Worm (Caenorhabditis elegans) whole organism, L1 larva: Measurements from ENCODE around the gene R13A5.15.
A peak's percentile ranks its signal among the peaks of the same experiment; 100 is the strongest.

Experiments
- C04F5.9 ChIP-seq: sonication (generic microtip); optimal IDR thresholded peaks from 2 replicates; lab custom pipeline; 2016; ENCODE audit warnings: missing genetic modification characterization, missing compliant biosample characterization
- C16A3.4 ChIP-seq: fragments of 150-350 bp; optimal IDR thresholded peaks from 2 replicates; lab custom pipeline; 2014; ENCODE audit warnings: missing biosample characterization, missing genetic modification characterization
- C34B4.2 ChIP-seq: sonication (generic microtip); optimal IDR thresholded peaks from 2 replicates; lab custom pipeline; 2017; ENCODE audit warnings: mild to moderate bottlenecking, missing genetic modification characterization, missing compliant biosample characterization
- alr-1 ChIP-seq: fragments of 200-800 bp; sonication (Bioruptor generic); optimal IDR thresholded peaks from 2 replicates; lab custom pipeline; 2018; ENCODE audit warnings: borderline replicate concordance, mild to moderate bottlenecking, missing genetic modification characterization, missing compliant biosample characterization
- ceh-8 ChIP-seq: fragments of 200-800 bp; sonication (Bioruptor generic); optimal IDR thresholded peaks from 2 replicates; lab custom pipeline; 2018; ENCODE audit warnings: mild to moderate bottlenecking, missing genetic modification characterization, moderate library complexity, missing compliant biosample characterization
- ceh-88 ChIP-seq: fragments of 200-800 bp; sonication (Bioruptor generic); IDR thresholded peaks from 2 replicates; pipeline ENCODE4 v1.3.6; 2022; ENCODE audit warnings: missing genetic modification characterization, missing compliant biosample characterization
- dpl-1 ChIP-seq, 3 experiments: fragments of 150-350 bp in 2 of 3; sonication (generic microtip) in 1 of 3; optimal IDR thresholded peaks; 2 replicates each; lab custom pipeline; 2014 to 2017; ENCODE audit warnings: missing biosample characterization in 3 of 3, missing genetic modification characterization in 3 of 3, missing genetic modification reagents in 3 of 3
- dsc-1 ChIP-seq: sonication (generic microtip); optimal IDR thresholded peaks from 2 replicates; lab custom pipeline; 2016; ENCODE audit warnings: mild to moderate bottlenecking, missing genetic modification characterization, missing compliant biosample characterization
- efl-1 ChIP-seq, 4 experiments: fragments of 150-350 bp; optimal IDR thresholded peaks in 3 of 4; peaks in 1 of 4; 1 replicate in 1 of 4; 2 replicates in 3 of 4; lab custom pipeline; 2014; ENCODE audit warnings: missing biosample characterization in 2 of 4, missing genetic modification characterization in 2 of 4, missing genetic modification reagents in 2 of 4
- egl-27 ChIP-seq, 2 experiments: fragments of 150-350 bp in 1 of 2; sonication (generic microtip); optimal IDR thresholded peaks; 3 replicates each; lab custom pipeline; 2017 to 2018; ENCODE audit warnings: missing biosample characterization in 2 of 2, missing genetic modification characterization in 2 of 2, missing genetic modification reagents in 2 of 2
- ets-5 ChIP-seq: fragments of 200-800 bp; sonication (Bioruptor generic); IDR thresholded peaks from 2 replicates; pipeline ENCODE4 v1.3.6; 2022; ENCODE audit warnings: missing genetic modification characterization, missing compliant biosample characterization
- fkh-4 ChIP-seq: sonication (generic microtip); optimal IDR thresholded peaks from 2 replicates; lab custom pipeline; 2016; ENCODE audit warnings: missing compliant biosample characterization, missing genetic modification characterization, borderline replicate concordance
- fkh-8 ChIP-seq: sonication (generic microtip); optimal IDR thresholded peaks from 2 replicates; lab custom pipeline; 2016; ENCODE audit warnings: mild to moderate bottlenecking, missing genetic modification characterization, missing compliant biosample characterization
- grh-1 ChIP-seq: fragments of 200-800 bp; sonication (Bioruptor generic); IDR thresholded peaks from 2 replicates; pipeline ENCODE4 v1.3.6; 2022; ENCODE audit warnings: missing genetic modification reagents, missing genetic modification characterization, missing compliant biosample characterization
- hlh-17 ChIP-seq: fragments of 200-800 bp; sonication (Bioruptor generic); optimal IDR thresholded peaks from 2 replicates; lab custom pipeline; 2018; ENCODE audit warnings: missing genetic modification characterization, mild to moderate bottlenecking, missing compliant biosample characterization, moderate library complexity, borderline replicate concordance
- hlh-4 ChIP-seq: sonication (generic microtip); optimal IDR thresholded peaks from 2 replicates; lab custom pipeline; 2016; ENCODE audit warnings: mild to moderate bottlenecking, missing genetic modification characterization, missing compliant biosample characterization
- hpl-2 ChIP-seq: fragments of 150-350 bp; optimal IDR thresholded peaks from 2 replicates; lab custom pipeline; 2014; ENCODE audit warnings: missing biosample characterization, missing genetic modification reagents, missing genetic modification characterization
- irx-1 ChIP-seq: sonication (generic microtip); optimal IDR thresholded peaks from 2 replicates; lab custom pipeline; 2016; ENCODE audit warnings: missing genetic modification characterization, missing compliant biosample characterization
- jun-1 ChIP-seq: fragments of 150-350 bp; optimal IDR thresholded peaks from 2 replicates; lab custom pipeline; 2014; ENCODE audit warnings: missing biosample characterization, missing genetic modification reagents, missing genetic modification characterization
- lin-14 ChIP-seq: fragments of 200-800 bp; sonication (Bioruptor generic); optimal IDR thresholded peaks from 2 replicates; lab custom pipeline; 2018; ENCODE audit warnings: mild to moderate bottlenecking, missing genetic modification characterization, moderate library complexity, missing compliant biosample characterization
- lin-39 ChIP-seq: fragments of 150-350 bp; optimal IDR thresholded peaks from 2 replicates; lab custom pipeline; 2014; ENCODE audit warnings: missing biosample characterization, missing genetic modification reagents, missing genetic modification characterization
- lir-3 ChIP-seq: sonication (generic microtip); optimal IDR thresholded peaks from 2 replicates; lab custom pipeline; 2016; ENCODE audit warnings: mild to moderate bottlenecking, missing genetic modification characterization, moderate library complexity, missing compliant biosample characterization; ENCODE audit not compliant: poor library complexity
- lsy-2 ChIP-seq, 2 experiments: fragments of 150-350 bp; optimal IDR thresholded peaks; 2 replicates each; lab custom pipeline; 2014; ENCODE audit warnings: missing biosample characterization in 2 of 2, missing genetic modification characterization in 2 of 2
- mef-2 ChIP-seq: fragments of 150-350 bp; optimal IDR thresholded peaks from 2 replicates; lab custom pipeline; 2014; ENCODE audit warnings: missing biosample characterization, missing genetic modification characterization
- mep-1 ChIP-seq: fragments of 150-350 bp; optimal IDR thresholded peaks from 2 replicates; lab custom pipeline; 2014; ENCODE audit warnings: missing biosample characterization, missing genetic modification characterization
- nhr-11 ChIP-seq: fragments of 150-350 bp; optimal IDR thresholded peaks from 2 replicates; lab custom pipeline; 2014; ENCODE audit warnings: missing biosample characterization, missing genetic modification characterization
- nhr-19 ChIP-seq: fragments of 200-800 bp; sonication (Bioruptor generic); conservative IDR thresholded peaks from 2 replicates; pipeline ENCODE4 v1.3.6; 2022; ENCODE audit warnings: missing genetic modification characterization, missing compliant biosample characterization
- nhr-20 ChIP-seq: sonication (generic microtip); optimal IDR thresholded peaks from 2 replicates; lab custom pipeline; 2016; ENCODE audit warnings: mild to moderate bottlenecking, missing genetic modification characterization, missing compliant biosample characterization
- nhr-237 ChIP-seq: fragments of 150-350 bp; optimal IDR thresholded peaks from 2 replicates; lab custom pipeline; 2014; ENCODE audit warnings: missing biosample characterization, missing genetic modification characterization
- nhr-47 ChIP-seq: sonication (generic microtip); optimal IDR thresholded peaks from 2 replicates; lab custom pipeline; 2016; ENCODE audit warnings: mild to moderate bottlenecking, missing genetic modification characterization, moderate library complexity, missing compliant biosample characterization
- nhr-71 ChIP-seq: sonication (generic microtip); optimal IDR thresholded peaks from 2 replicates; lab custom pipeline; 2016; ENCODE audit warnings: mild to moderate bottlenecking, missing genetic modification characterization, moderate library complexity, missing compliant biosample characterization
- nhr-76 ChIP-seq: sonication (generic microtip); optimal IDR thresholded peaks from 2 replicates; lab custom pipeline; 2017; ENCODE audit warnings: missing biosample characterization, missing genetic modification characterization
- nhr-77 ChIP-seq: fragments of 150-350 bp; optimal IDR thresholded peaks from 2 replicates; lab custom pipeline; 2014; ENCODE audit warnings: missing biosample characterization, missing genetic modification characterization
- nhr-84 ChIP-seq: sonication (generic microtip); optimal IDR thresholded peaks from 2 replicates; lab custom pipeline; 2017; ENCODE audit warnings: missing biosample characterization, missing genetic modification characterization
- nhr-85 ChIP-seq: sonication (generic microtip); peaks from one replicate; lab custom pipeline; 2016; ENCODE audit warnings: missing genetic modification characterization, inconsistent platforms, missing compliant biosample characterization
- nhr-90 ChIP-seq: sonication (generic microtip); optimal IDR thresholded peaks from 2 replicates; lab custom pipeline; 2016; ENCODE audit warnings: mild to moderate bottlenecking, missing genetic modification characterization, missing compliant biosample characterization; ENCODE audit not compliant: poor library complexity
- pax-3 ChIP-seq: fragments of 200-800 bp; sonication (Bioruptor generic); optimal IDR thresholded peaks from 2 replicates; lab custom pipeline; 2018; ENCODE audit warnings: mild to moderate bottlenecking, missing genetic modification characterization, moderate library complexity, missing compliant biosample characterization
- pqm-1 ChIP-seq: sonication (generic microtip); optimal IDR thresholded peaks from 3 replicates; lab custom pipeline; 2017; ENCODE audit warnings: missing biosample characterization, missing genetic modification characterization
- skn-1 ChIP-seq: fragments of 150-350 bp; optimal IDR thresholded peaks from 2 replicates; lab custom pipeline; 2014; ENCODE audit warnings: missing biosample characterization, missing genetic modification characterization
- tbx-2 ChIP-seq: sonication (generic microtip); optimal IDR thresholded peaks from 2 replicates; lab custom pipeline; 2016; ENCODE audit warnings: missing genetic modification characterization, missing compliant biosample characterization
- unc-130 ChIP-seq: fragments of 150-350 bp; optimal IDR thresholded peaks from 2 replicates; lab custom pipeline; 2017; ENCODE audit warnings: missing biosample characterization, missing genetic modification characterization, inconsistent platforms
- unc-30 ChIP-seq: sonication (generic microtip); optimal IDR thresholded peaks from 2 replicates; lab custom pipeline; 2017; ENCODE audit warnings: missing biosample characterization, missing genetic modification characterization
- unc-62 ChIP-seq: fragments of 150-350 bp; optimal IDR thresholded peaks from 2 replicates; lab custom pipeline; 2014; ENCODE audit warnings: missing biosample characterization, missing genetic modification reagents, missing genetic modification characterization
- unc-86 ChIP-seq: sonication (generic microtip); optimal IDR thresholded peaks from 2 replicates; lab custom pipeline; 2016; ENCODE audit warnings: missing genetic modification characterization, missing compliant biosample characterization
- vab-15 ChIP-seq: sonication (generic microtip); optimal IDR thresholded peaks from 2 replicates; lab custom pipeline; 2017; ENCODE audit warnings: missing genotype, mild to moderate bottlenecking, missing genetic modification characterization, missing compliant biosample characterization
- xbp-1 ChIP-seq: sonication (generic microtip); optimal IDR thresholded peaks from 2 replicates; lab custom pipeline; 2016; ENCODE audit warnings: missing genetic modification characterization, missing compliant biosample characterization
- zag-1 ChIP-seq: fragments of 150-350 bp; optimal IDR thresholded peaks from 2 replicates; lab custom pipeline; 2014; ENCODE audit warnings: missing biosample characterization, missing genetic modification characterization
- ztf-4 ChIP-seq: fragments of 150-350 bp; optimal IDR thresholded peaks from 2 replicates; lab custom pipeline; 2014; ENCODE audit warnings: missing biosample characterization, missing genetic modification characterization

R13A5.15 gene

DNA sequence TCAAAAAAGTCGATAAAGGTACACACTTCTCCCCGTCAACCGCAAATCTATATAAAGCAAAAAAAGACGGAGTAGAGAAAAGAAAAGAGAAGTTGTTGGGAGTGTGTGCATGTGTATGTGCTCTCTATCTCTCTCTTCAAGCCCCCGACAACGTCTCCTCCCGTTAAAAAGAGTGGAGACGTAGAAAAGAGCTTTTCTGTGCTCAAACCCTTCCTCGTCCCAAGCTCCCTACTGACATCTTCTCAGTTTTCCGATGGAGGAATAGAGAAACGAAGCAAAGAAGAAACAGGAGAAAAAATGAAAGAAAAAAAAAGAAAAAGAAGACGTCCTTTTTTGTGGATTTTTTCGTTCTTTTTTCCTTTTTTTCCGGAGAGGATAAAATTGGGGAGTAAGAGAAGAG lies 7.5 kb downstream of the R13A5.15 start (continued):
- TF ChIP-seq efl-1 (optimal IDR thresholded peaks at IDR 0.05; lab: Kevin White, UChicago) (peak; percentile 20 to 25), efl-1 (GFP tag; optimal IDR thresholded peaks at IDR 0.05 in 1 of 2; lab: Kevin White, UChicago) (peak in 1 of 2 experiments; percentile 21), unc-30 (no peak), hlh-4 (tag; lab: Kevin White, UChicago) (no peak), alr-1 (tag; lab: Kevin White, UChicago) (no peak), unc-130 (tag; lab: Kevin White, UChicago) (no peak), nhr-47 (tag; lab: Kevin White, UChicago) (peak; percentile 22), mep-1 (tag; lab: Kevin White, UChicago) (peak; percentile 13), tbx-2 (peak; percentile 28), egl-27 (tag; optimal IDR thresholded peaks at IDR 0.05; lab: Kevin White, UChicago) (no peak), ceh-88 (GFP tag; lab: Robert Waterston, UW) (no peak), ztf-4 (tag; lab: Kevin White, UChicago) (no peak), unc-86 (tag; lab: Kevin White, UChicago) (peak; percentile 42), pqm-1 (tag; lab: Kevin White, UChicago) (no peak)

DNA sequence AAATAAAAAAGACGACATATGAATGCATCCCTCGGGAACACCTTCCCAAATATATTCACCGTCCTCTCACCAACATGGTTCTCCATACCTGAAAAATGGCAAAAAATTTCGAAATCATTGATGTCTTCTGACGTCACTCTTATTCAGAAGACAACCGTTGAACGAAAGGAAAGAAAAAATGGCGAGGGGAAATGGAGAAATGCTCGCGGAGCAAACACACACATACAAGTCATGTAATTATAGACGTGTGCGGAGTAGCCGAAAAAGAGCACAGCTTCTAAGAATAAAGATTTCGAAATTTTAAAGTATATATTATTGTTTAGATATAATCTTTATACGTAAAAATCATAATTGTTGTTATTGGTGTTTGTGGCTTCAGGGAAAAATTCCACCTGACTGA lies 8.8 kb downstream of the R13A5.15 start, which contains the start of gene mfsd-6:
Gene mfsd-6 (minus strand): TSS at position 88 of the 400 bp plus-strand sequence.
- peak in 1 of 2 experiments; percentile 3 for TF ChIP-seq lsy-2 (tag; optimal IDR thresholded peaks at IDR 0.05; lab: Kevin White, UChicago)
- no peak for TF ChIP-seq tbx-2
- peak; percentile 48 for TF ChIP-seq nhr-71 (tag; lab: Kevin White, UChicago)
- TF ChIP-seq ztf-4 (tag; lab: Kevin White, UChicago) = peak; percentile 30
- no peak for TF ChIP-seq dsc-1
- TF ChIP-seq nhr-85 = no peak
- no peak for TF ChIP-seq nhr-11
- TF ChIP-seq dpl-1 (GFP tag; optimal IDR thresholded peaks at IDR 0.05; lab: Kevin White, UChicago) = no peak
- TF ChIP-seq C16A3.4 (tag; lab: Kevin White, UChicago) = no peak
- no peak for TF ChIP-seq C34B4.2 (tag; lab: Kevin White, UChicago)
- TF ChIP-seq unc-62 (GFP tag; lab: Kevin White, UChicago) = no peak
- TF ChIP-seq xbp-1 (tag; lab: Kevin White, UChicago) = no peak
- TF ChIP-seq nhr-90 (tag; lab: Kevin White, UChicago) = no peak
- no peak for TF ChIP-seq nhr-237 (tag; lab: Kevin White, UChicago)
- TF ChIP-seq lin-14 = peak; percentile 54
- TF ChIP-seq nhr-20 = no peak
- TF ChIP-seq skn-1 = peak; percentile 12
- TF ChIP-seq mep-1 (tag; lab: Kevin White, UChicago) = no peak
- peak; percentile 43 for TF ChIP-seq fkh-8 (tag; lab: Kevin White, UChicago)
- no peak for TF ChIP-seq fkh-4
- no peak for TF ChIP-seq ceh-8 (GFP tag; lab: Kevin White, UChicago)
- TF ChIP-seq nhr-19 = no peak
- peak; percentile 19 for TF ChIP-seq pax-3 (tag; lab: Kevin White, UChicago)
- no peak for TF ChIP-seq irx-1
- TF ChIP-seq ceh-88 (GFP tag; lab: Robert Waterston, UW) = no peak

- TF ChIP-seq lir-3 = peak; percentile 45
- peak; percentile 51 for TF ChIP-seq dsc-1
- peak; percentile 4 for TF ChIP-seq lin-39 (tag; lab: Kevin White, UChicago)
- no peak for TF ChIP-seq ets-5 (GFP tag; lab: Robert Waterston, UW)
- peak; percentile 74 for TF ChIP-seq fkh-8 (tag; lab: Kevin White, UChicago)
- no peak for TF ChIP-seq hlh-4 (tag; lab: Kevin White, UChicago)
- peak; percentile 80 for TF ChIP-seq xbp-1 (tag; lab: Kevin White, UChicago)
- peak; percentile 29 for TF ChIP-seq vab-15 (tag; lab: Kevin White, UChicago)
- TF ChIP-seq C04F5.9 (tag; lab: Kevin White, UChicago) = peak; percentile 18
- TF ChIP-seq nhr-84 = no peak
- TF ChIP-seq nhr-77 (tag; lab: Kevin White, UChicago) = peak; percentile 84
- TF ChIP-seq grh-1 = peak; percentile 26; the same call in 1 of the 2 replicates
- no peak for TF ChIP-seq nhr-76 (tag; lab: Kevin White, UChicago)
- TF ChIP-seq jun-1 (tag; lab: Kevin White, UChicago) = peak; percentile 73
- TF ChIP-seq zag-1 (tag; lab: Kevin White, UChicago) = no peak
- peak; percentile 78 for TF ChIP-seq nhr-19
- TF ChIP-seq lin-14 = peak; percentile 76
- TF ChIP-seq mef-2 (tag; lab: Kevin White, UChicago) = no peak
- peak; percentile 87 for TF ChIP-seq mep-1 (tag; lab: Kevin White, UChicago)
- TF ChIP-seq hpl-2 (GFP tag; lab: Kevin White, UChicago) = peak; percentile 66
- TF ChIP-seq nhr-85 = peak; percentile 84
- TF ChIP-seq hlh-17 (GFP tag; lab: Kevin White, UChicago) = no peak
Measured at ce11 chrIII:7572781-7573400, 15.2 kb downstream of the R13A5.15 start, which contains the start of the genes rpl-9 and lpd-7. Gene rpl-9, minus strand, starts transcription at chrIII:7572831. Gene lpd-7, plus strand, starts transcription at chrIII:7573350.
